Worm (Caenorhabditis elegans) whole organism, L3 larva: ENCODE measurements around the gene C33H5.2.

Experiments used
- R02D3.7 ChIP-seq: fragments of 150-350 bp; optimal IDR thresholded peaks from 2 replicates; lab custom pipeline; 2014; ENCODE audit warnings: missing biosample characterization, missing genetic modification characterization
- egl-27 ChIP-seq: sonication (generic microtip); optimal IDR thresholded peaks from 4 replicates; lab custom pipeline; 2017; ENCODE audit warnings: missing biosample characterization, missing genetic modification reagents, missing genetic modification characterization
- elt-1 ChIP-seq: fragments of 150-350 bp; optimal IDR thresholded peaks from 2 replicates; lab custom pipeline; 2014; ENCODE audit warnings: missing biosample characterization, missing genetic modification characterization
- elt-3 ChIP-seq, 3 experiments: fragments of 150-350 bp in 1 of 3; sonication (generic microtip) in 2 of 3; optimal IDR thresholded peaks; 2 replicates in 2 of 3; 4 replicates in 1 of 3; lab custom pipeline; 2014 to 2017; ENCODE audit warnings: missing biosample characterization in 3 of 3, missing genetic modification characterization in 3 of 3
- fkh-10 ChIP-seq: sonication (generic microtip); optimal IDR thresholded peaks from 2 replicates; lab custom pipeline; 2017; ENCODE audit warnings: missing biosample characterization, missing genetic modification reagents, missing genetic modification characterization
- fos-1 ChIP-seq: fragments of 150-350 bp; optimal IDR thresholded peaks from 2 replicates; lab custom pipeline; 2014; ENCODE audit warnings: missing biosample characterization, missing genetic modification characterization
- lin-39 ChIP-seq: fragments of 150-350 bp; optimal IDR thresholded peaks from 2 replicates; lab custom pipeline; 2018; ENCODE audit warnings: missing biosample characterization, missing genetic modification reagents, missing genetic modification characterization
- nhr-23 ChIP-seq: fragments of 150-350 bp; optimal IDR thresholded peaks from 2 replicates; lab custom pipeline; 2014; ENCODE audit warnings: missing biosample characterization, missing genetic modification reagents, missing genetic modification characterization
- nhr-28 ChIP-seq: fragments of 150-350 bp; optimal IDR thresholded peaks from 2 replicates; lab custom pipeline; 2014; ENCODE audit warnings: missing biosample characterization, missing genetic modification characterization
- nhr-76 ChIP-seq: fragments of 150-350 bp; sonication (generic microtip); optimal IDR thresholded peaks from 5 replicates; lab custom pipeline; 2014; ENCODE audit warnings: missing biosample characterization, missing genetic modification characterization
- ztf-4 ChIP-seq: fragments of 150-350 bp; optimal IDR thresholded peaks from 2 replicates; lab custom pipeline; 2014; ENCODE audit warnings: missing biosample characterization, missing genetic modification characterization

ce11 chrIV:7770162-7770561, 34.7 kb upstream of the C33H5.2 start, which contains the start of gene rdl-1:
- TF ChIP-seq elt-3 (tag; optimal IDR thresholded peaks at IDR 0.05; lab: Kevin White, UChicago) (no peak), egl-27 (tag; lab: Kevin White, UChicago) (no peak), fos-1 (tag; lab: Kevin White, UChicago) (no peak), elt-1 (tag; lab: Kevin White, UChicago) (no peak), ztf-4 (tag; lab: Kevin White, UChicago) (no peak), nhr-28 (tag; lab: Kevin White, UChicago) (no peak), nhr-23 (tag; lab: Kevin White, UChicago) (no peak), R02D3.7 (tag; lab: Kevin White, UChicago) (no peak), fkh-10 (GFP tag; lab: Kevin White, UChicago) (no peak), lin-39 (tag; lab: Kevin White, UChicago) (no peak), nhr-76 (tag; lab: Kevin White, UChicago) (no peak)
